Fruit fly (Drosophila melanogaster) whole organism, wandering third instar larva: Measurements from ENCODE around the gene Ndae1.

Experiments
- CG9705 ChIP-seq: fragments of 200-800 bp; sonication (Bioruptor generic); optimal IDR thresholded peaks from 2 replicates; lab custom pipeline; 2018; ENCODE audit warnings: missing biosample characterization, mild to moderate bottlenecking, missing genetic modification characterization
- CrebA ChIP-seq: fragments of 200-800 bp; sonication (Bioruptor generic); optimal IDR thresholded peaks from 2 replicates; lab custom pipeline; 2016; ENCODE audit warnings: missing biosample characterization, mild to moderate bottlenecking, missing genetic modification characterization, borderline replicate concordance
- Dif ChIP-seq: fragments of 200-275, 200-300 bp; sonication (Bioruptor generic); optimal IDR thresholded peaks from 2 replicates; lab custom pipeline; 2018; ENCODE audit warnings: missing biosample characterization, missing genetic modification characterization; ENCODE audit not compliant: partially characterized antibody
- GATAd ChIP-seq: sonication (Bioruptor generic); optimal IDR thresholded peaks from 2 replicates; lab custom pipeline; 2016; ENCODE audit warnings: missing biosample characterization, missing genetic modification characterization
- HLH106 ChIP-seq: fragments of 200-800 bp; optimal IDR thresholded peaks from 3 replicates; lab custom pipeline; 2019; ENCODE audit warnings: missing biosample characterization, mild to moderate bottlenecking, missing genetic modification characterization, moderate library complexity
- Hnf4 ChIP-seq: fragments of 200-800 bp; sonication (Bioruptor generic); optimal IDR thresholded peaks from 2 replicates; lab custom pipeline; 2016; ENCODE audit warnings: missing biosample characterization, mild to moderate bottlenecking, missing genetic modification characterization
- Hr78 ChIP-seq: fragments of >200 bp; optimal IDR thresholded peaks from 2 replicates; lab custom pipeline; 2017; ENCODE audit warnings: missing biosample characterization, missing genetic modification characterization
- Hr83 ChIP-seq: fragments of 200-300 bp; sonication (Bioruptor generic); optimal IDR thresholded peaks from 2 replicates; lab custom pipeline; 2016; ENCODE audit warnings: missing biosample characterization, mild to moderate bottlenecking, missing genetic modification characterization, moderate library complexity; ENCODE audit not compliant: poor library complexity, severe bottlenecking
- Jra ChIP-seq: sonication (Bioruptor generic); optimal IDR thresholded peaks from 2 replicates; lab custom pipeline; 2016; ENCODE audit warnings: missing biosample characterization, missing genetic modification characterization
- Mio ChIP-seq: sonication (Bioruptor generic); optimal IDR thresholded peaks from 2 replicates; lab custom pipeline; 2016; ENCODE audit warnings: missing biosample characterization, missing genetic modification characterization
- Myc ChIP-seq: fragments of >200 bp; optimal IDR thresholded peaks from 2 replicates; lab custom pipeline; 2017
- N ChIP-seq: fragments of >200 bp; optimal IDR thresholded peaks from 2 replicates; lab custom pipeline; 2018; ENCODE audit warnings: missing biosample characterization, missing external identifiers, missing genetic modification characterization
- OdsH ChIP-seq: fragments of 200-800 bp; sonication (Bioruptor generic); optimal IDR thresholded peaks from 2 replicates; lab custom pipeline; 2016; ENCODE audit warnings: missing biosample characterization, mild to moderate bottlenecking, missing genetic modification characterization
- Rel ChIP-seq, 2 experiments: fragments of 200-800 bp; sonication (Bioruptor generic) in 1 of 2; optimal IDR thresholded peaks; 2 replicates in 1 of 2; 3 replicates in 1 of 2; lab custom pipeline; 2016 to 2019; ENCODE audit warnings: mild to moderate bottlenecking in 2 of 2, missing biosample characterization in 2 of 2, missing genetic modification characterization in 2 of 2, moderate library complexity in 1 of 2
- Sp1 ChIP-seq: fragments of 200-800 bp; sonication (Bioruptor generic); optimal IDR thresholded peaks from 3 replicates; lab custom pipeline; 2019; ENCODE audit warnings: missing biosample characterization, mild to moderate bottlenecking, missing genetic modification characterization, moderate library complexity
- br ChIP-seq: fragments of 200-800 bp; sonication (Bioruptor generic); optimal IDR thresholded peaks from 2 replicates; lab custom pipeline; 2016; ENCODE audit warnings: missing biosample characterization, missing genetic modification characterization
- brk ChIP-seq: fragments of 200-800 bp; sonication (Bioruptor generic); optimal IDR thresholded peaks from 2 replicates; lab custom pipeline; 2016; ENCODE audit warnings: missing biosample characterization, mild to moderate bottlenecking, missing genetic modification characterization
- dl ChIP-seq, 2 experiments: fragments of 175-275, 200-275 bp in 1 of 2; fragments of 200-275 bp in 1 of 2; sonication (Bioruptor generic); optimal IDR thresholded peaks; lab custom pipeline; 2018; ENCODE audit warnings: mild to moderate bottlenecking in 2 of 2, missing biosample characterization in 2 of 2, missing genetic modification characterization in 2 of 2, moderate library complexity in 2 of 2; ENCODE audit not compliant: partially characterized antibody in 2 of 2, insufficient read depth in 1 of 2
- dmrt93B ChIP-seq: fragments of 200-800 bp; sonication (Bioruptor generic); optimal IDR thresholded peaks from 2 replicates; lab custom pipeline; 2018; ENCODE audit warnings: missing biosample characterization, mild to moderate bottlenecking, missing genetic modification characterization
- dsf ChIP-seq: sonication (Bioruptor generic); optimal IDR thresholded peaks from 2 replicates; lab custom pipeline; 2016; ENCODE audit warnings: missing biosample characterization, missing genetic modification characterization, borderline replicate concordance
- ey ChIP-seq: fragments of 200-800 bp; sonication (Bioruptor generic); optimal IDR thresholded peaks from 2 replicates; lab custom pipeline; 2016; ENCODE audit warnings: missing biosample characterization, missing genetic modification characterization
- foxo ChIP-seq, 2 experiments: fragments of 200-800 bp; sonication (Bioruptor generic); optimal IDR thresholded peaks; 2 replicates in 1 of 2; 3 replicates in 1 of 2; lab custom pipeline; 2016 to 2017; ENCODE audit warnings: missing biosample characterization in 2 of 2, missing genetic modification characterization in 2 of 2
- fru ChIP-seq: fragments of 200-800 bp; sonication (Bioruptor generic); optimal IDR thresholded peaks from 3 replicates; lab custom pipeline; 2016; ENCODE audit warnings: missing biosample characterization, mild to moderate bottlenecking, missing genetic modification characterization
- h ChIP-seq: fragments of 200-800 bp; sonication (Bioruptor generic); optimal IDR thresholded peaks from 3 replicates; lab custom pipeline; 2016; ENCODE audit warnings: missing biosample characterization, mild to moderate bottlenecking, missing genetic modification characterization
- jim ChIP-seq: fragments of 175-275, 200-325 bp; sonication (Bioruptor generic); optimal IDR thresholded peaks from 2 replicates; lab custom pipeline; 2016; ENCODE audit warnings: missing biosample characterization, mild to moderate bottlenecking, missing genetic modification characterization
- lola ChIP-seq: fragments of >200 bp; optimal IDR thresholded peaks from 2 replicates; lab custom pipeline; 2017; ENCODE audit warnings: missing biosample characterization, missing genetic modification characterization
- pan ChIP-seq: fragments of >200 bp; optimal IDR thresholded peaks from 2 replicates; lab custom pipeline; 2017
- rgr ChIP-seq: fragments of 200-800 bp; sonication (Bioruptor generic); optimal IDR thresholded peaks from 3 replicates; lab custom pipeline; 2016; ENCODE audit warnings: missing biosample characterization, mild to moderate bottlenecking, missing genetic modification characterization
- sage ChIP-seq: fragments of 200-800 bp; sonication (Bioruptor generic); optimal IDR thresholded peaks from 2 replicates; lab custom pipeline; 2016; ENCODE audit warnings: missing biosample characterization, mild to moderate bottlenecking, missing genetic modification characterization
- sv ChIP-seq: fragments of 200-800 bp; sonication (Bioruptor generic); optimal IDR thresholded peaks from 3 replicates; lab custom pipeline; 2016; ENCODE audit warnings: missing biosample characterization, missing genetic modification characterization
- usp ChIP-seq: fragments of >200 bp; optimal IDR thresholded peaks from 2 replicates; lab custom pipeline; 2017; ENCODE audit warnings: missing biosample characterization, missing genetic modification characterization
- woc ChIP-seq: sonication (Bioruptor generic); optimal IDR thresholded peaks from 2 replicates; lab custom pipeline; 2016; ENCODE audit warnings: missing biosample characterization, mild to moderate bottlenecking, missing genetic modification characterization

Ndae1 gene

DNA sequence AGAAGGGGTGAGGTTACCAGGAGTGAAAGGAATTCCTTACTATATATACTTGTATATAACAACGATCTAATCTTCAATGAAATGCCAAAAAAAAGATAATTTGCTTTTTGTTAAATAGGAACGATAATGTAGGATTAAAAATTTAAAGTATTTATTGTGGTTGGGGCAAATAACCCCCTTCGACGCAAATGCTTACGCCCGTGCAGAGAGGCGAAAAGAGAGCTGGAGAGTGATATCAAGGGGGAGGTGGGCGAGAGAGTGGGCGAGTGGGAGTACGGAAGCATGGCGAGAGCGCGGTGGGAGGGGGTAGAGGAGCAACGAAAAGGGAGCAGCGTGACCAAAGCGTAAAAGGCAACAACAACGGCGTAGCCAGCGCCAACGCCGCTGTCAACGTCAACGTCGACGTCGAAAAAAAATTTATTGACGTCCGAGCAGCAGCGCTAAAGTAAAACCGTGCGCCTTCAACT lies 60.6 kb downstream of the Ndae1 start (continued):
- TF ChIP-seq dsf (GFP tag; lab: Kevin White, UChicago) (peak; percentile 95), usp (GFP tag; lab: Kevin White, UChicago) (no peak), Mio (GFP tag; lab: Kevin White, UChicago) (peak; percentile 90)

DNA sequence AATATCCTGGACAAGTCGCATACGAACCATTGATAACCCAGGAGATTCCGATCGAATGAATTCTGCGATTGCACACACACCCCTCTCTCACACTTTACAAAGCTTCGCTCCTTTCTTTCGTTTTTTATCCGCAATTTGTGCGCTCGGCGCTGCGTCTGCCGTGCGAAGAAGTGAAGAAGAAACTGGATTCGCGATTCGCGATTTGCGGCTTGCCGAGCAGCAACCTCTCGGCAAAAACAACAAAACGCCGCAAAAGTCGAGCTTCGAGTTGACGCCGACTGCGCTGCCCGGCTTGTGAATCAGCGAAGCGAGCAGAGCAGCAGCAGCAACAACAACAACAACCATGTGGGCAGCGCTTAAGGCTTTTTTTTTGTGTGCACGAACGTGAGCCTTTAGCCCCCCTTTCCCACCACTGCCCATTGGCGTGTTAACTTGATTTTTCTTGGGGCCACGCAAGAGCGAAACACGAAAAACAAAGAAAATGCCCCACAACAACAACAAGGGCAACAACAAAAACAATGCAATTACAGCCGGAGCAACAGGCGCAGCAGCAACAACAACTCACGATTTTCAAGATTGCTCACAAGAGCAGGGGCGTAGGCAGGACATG lies 61.1 kb downstream of the Ndae1 start:
- TF ChIP-seq Rel (GFP tag; optimal IDR thresholded peaks at IDR 0.05; lab: Kevin White, UChicago) = no peak
- no peak for TF ChIP-seq Rel (tag; optimal IDR thresholded peaks at IDR 0.05; lab: Kevin White, UChicago)
- TF ChIP-seq Hr83 (GFP tag; lab: Kevin White, UChicago) = no peak
- no peak for TF ChIP-seq GATAd
- TF ChIP-seq h (GFP tag; lab: Kevin White, UChicago) = no peak
- TF ChIP-seq CG9705 (GFP tag; lab: Kevin White, UChicago) = no peak
- TF ChIP-seq dl (GFP tag; optimal IDR thresholded peaks at IDR 0.05; lab: Kevin White, UChicago; ENCODE audit: insufficient read depth in 1 of 2, partially characterized antibody in 2 of 2) = no peak
- TF ChIP-seq N (GFP tag; lab: Kevin White, UChicago) = no peak
- no peak for TF ChIP-seq brk (GFP tag; lab: Kevin White, UChicago)
- TF ChIP-seq Myc (lab: Kevin White, UChicago) = no peak
- no peak for TF ChIP-seq rgr (GFP tag; lab: Kevin White, UChicago)
- no peak for TF ChIP-seq jim

DNA sequence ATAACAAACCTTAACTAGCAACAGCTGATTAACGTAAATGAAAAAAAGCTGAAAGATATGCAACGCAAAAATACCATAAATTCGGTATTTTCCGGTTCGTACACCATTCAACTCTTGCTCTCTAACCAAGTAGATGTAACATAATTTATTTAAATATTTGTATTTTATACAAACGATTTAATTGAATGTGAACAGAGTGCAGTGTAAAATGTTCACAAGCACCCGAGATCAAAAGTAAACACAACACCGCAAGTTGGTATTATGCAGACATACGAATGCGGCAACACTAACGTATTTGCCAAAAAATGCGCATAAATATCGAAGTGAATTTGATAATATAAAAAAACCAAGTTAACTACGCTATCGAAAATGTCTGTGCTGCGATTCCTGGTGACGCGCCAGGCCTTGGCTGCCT lies 67.2 kb downstream of the Ndae1 start, which contains the start of gene MICU1:
MICU1 (plus strand) TSS at position 257 of the 415 bp plus-strand sequence.
- TF ChIP-seq CrebA (GFP tag; lab: Kevin White, UChicago) (peak; percentile 18), rgr (GFP tag; lab: Kevin White, UChicago) (no peak)

DNA sequence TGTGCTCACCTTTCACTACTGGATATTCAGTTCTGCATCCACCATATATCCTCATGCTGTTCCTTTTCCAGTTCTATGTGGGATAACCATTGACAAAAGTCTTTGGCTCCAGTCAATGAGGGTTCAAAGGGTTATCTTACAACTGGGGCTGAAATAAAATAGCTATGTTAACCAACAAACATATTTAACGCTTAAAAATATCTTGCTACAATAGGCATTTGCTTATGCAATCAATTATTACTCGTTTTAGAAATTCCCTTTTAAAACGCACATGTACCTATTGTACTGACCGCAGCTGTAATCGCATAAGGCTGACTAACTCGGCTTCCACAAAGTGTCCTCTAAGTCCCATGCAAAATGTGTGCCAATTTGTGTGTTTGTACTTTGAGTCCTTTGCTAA lies 69.9 kb downstream of the Ndae1 start:
- TF ChIP-seq h (GFP tag; lab: Kevin White, UChicago) = peak; percentile 21
- TF ChIP-seq Hnf4 (GFP tag; lab: Kevin White, UChicago) = no peak

DNA sequence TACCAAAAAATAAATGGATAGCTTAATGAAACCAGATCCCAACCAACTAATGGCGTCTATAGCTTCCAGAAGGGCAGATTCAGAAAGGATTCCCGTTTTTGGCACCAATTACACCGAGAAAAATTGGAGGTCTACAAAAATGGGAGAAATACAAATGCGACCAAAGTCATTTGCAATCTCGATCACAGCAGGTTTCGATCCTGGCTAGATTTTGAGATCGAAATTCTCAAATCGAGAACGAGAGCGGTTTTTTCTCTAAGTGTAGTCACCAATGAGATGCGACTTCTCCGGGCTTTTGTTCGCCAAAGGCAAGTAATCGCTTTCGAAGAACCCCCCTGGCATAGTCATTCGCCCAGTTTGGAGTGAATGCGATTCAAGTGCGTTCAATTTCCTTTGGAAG lies 73.4 kb downstream of the Ndae1 start:
- peak; percentile 38 for TF ChIP-seq rgr (GFP tag; lab: Kevin White, UChicago)
- no peak for TF ChIP-seq lola (GFP tag; lab: Kevin White, UChicago)
- TF ChIP-seq woc (GFP tag; lab: Kevin White, UChicago) = peak; percentile 13
- TF ChIP-seq h (GFP tag; lab: Kevin White, UChicago) = peak; percentile 55

DNA sequence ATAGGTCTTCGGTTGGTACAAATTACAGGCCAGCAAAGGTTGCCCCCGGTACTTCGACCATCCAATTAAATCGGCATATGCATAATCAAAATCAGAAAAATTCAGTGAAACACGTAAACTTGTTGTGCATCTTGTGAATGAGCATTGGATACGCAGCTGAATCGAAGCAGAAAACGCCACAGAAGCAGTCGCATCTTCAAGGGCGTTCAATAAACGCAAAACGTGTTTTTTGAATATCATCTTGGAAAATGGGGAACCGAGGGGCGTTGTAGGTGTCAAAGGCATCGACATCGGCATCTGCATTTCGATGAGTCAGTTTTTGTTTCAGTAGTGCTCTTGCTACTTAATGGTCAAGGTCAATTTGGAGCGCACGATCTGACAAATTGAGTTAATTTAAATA lies 74.8 kb downstream of the Ndae1 start:
- TF ChIP-seq dmrt93B (GFP tag; lab: Kevin White, UChicago) (no peak), sv (no peak), GATAd (no peak), Dif (GFP tag; lab: Kevin White, UChicago) (no peak), Sp1 (GFP tag; lab: Kevin White, UChicago) (no peak), Jra (GFP tag; lab: Kevin White, UChicago) (no peak), ey (no peak), pan (lab: Kevin White, UChicago) (no peak), br (GFP tag; lab: Kevin White, UChicago) (no peak), Mio (GFP tag; lab: Kevin White, UChicago) (no peak), rgr (GFP tag; lab: Kevin White, UChicago) (no peak), dl (GFP tag; optimal IDR thresholded peaks at IDR 0.05; lab: Kevin White, UChicago; ENCODE audit: insufficient read depth in 1 of 2, partially characterized antibody in 2 of 2) (no peak), Hnf4 (GFP tag; lab: Kevin White, UChicago) (no peak), fru (no peak), foxo (GFP tag; optimal IDR thresholded peaks at IDR 0.05; lab: Kevin White, UChicago) (no peak), usp (GFP tag; lab: Kevin White, UChicago) (no peak), HLH106 (tag; lab: Kevin White, UChicago) (no peak), sage (GFP tag; lab: Kevin White, UChicago) (no peak), Hr78 (no peak), OdsH (no peak)
